Worm (Caenorhabditis elegans): ENCODE measurements around the gene clec-51.

- TF ChIP-seq unc-62 (GFP tag; optimal IDR thresholded peaks at IDR 0.05) = no peak
- no peak for TF ChIP-seq snpc-4 (GFP tag; optimal IDR thresholded peaks at IDR 0.05)
- TF ChIP-seq snpc-4 (tag; optimal IDR thresholded peaks at IDR 0.05) = no peak
- no peak for TF ChIP-seq lin-26 (GFP tag; IDR thresholded peaks at IDR 0.05)
- TF ChIP-seq bed-1 (GFP tag; IDR thresholded peaks at IDR 0.05) = no peak
- no peak for TF ChIP-seq nhr-90 (tag; optimal IDR thresholded peaks at IDR 0.05)
- TF ChIP-seq lsl-1 (GFP tag; optimal IDR thresholded peaks at IDR 0.05) = no peak
- no peak for TF ChIP-seq akir-1 (GFP tag; optimal IDR thresholded peaks at IDR 0.05)
Observed at ce11 chrIV:8153163-8153562, 10.4 kb downstream of the clec-51 start.
